Worm (Caenorhabditis elegans) whole organism, L1 larva: ENCODE results near the gene scd-1.

Experiments used
- C04F5.9 ChIP-seq: sonication (generic microtip); optimal IDR thresholded peaks from 2 replicates; lab custom pipeline; 2016; ENCODE audit warnings: missing genetic modification characterization, missing compliant biosample characterization
- C16A3.4 ChIP-seq: fragments of 150-350 bp; optimal IDR thresholded peaks from 2 replicates; lab custom pipeline; 2014; ENCODE audit warnings: missing biosample characterization, missing genetic modification characterization
- F16B12.6 ChIP-seq: fragments of 150-350 bp; optimal IDR thresholded peaks from 2 replicates; lab custom pipeline; 2014; ENCODE audit warnings: missing biosample characterization, missing genetic modification characterization
- aha-1 ChIP-seq: fragments of 150-350 bp; optimal IDR thresholded peaks from 2 replicates; lab custom pipeline; 2014; ENCODE audit warnings: missing biosample characterization, missing genetic modification characterization
- ama-1 ChIP-seq: fragments of 150-350 bp; optimal IDR thresholded peaks from 2 replicates; lab custom pipeline; 2014
- blmp-1 ChIP-seq: fragments of 150-350 bp; optimal IDR thresholded peaks from 2 replicates; lab custom pipeline; 2014; ENCODE audit warnings: missing biosample characterization, missing genetic modification characterization
- ceh-63 ChIP-seq: fragments of 200-800 bp; sonication (Bioruptor generic); optimal IDR thresholded peaks from 2 replicates; lab custom pipeline; 2018; ENCODE audit warnings: mild to moderate bottlenecking, missing genetic modification characterization, missing compliant biosample characterization
- ceh-8 ChIP-seq: fragments of 200-800 bp; sonication (Bioruptor generic); optimal IDR thresholded peaks from 2 replicates; lab custom pipeline; 2018; ENCODE audit warnings: mild to moderate bottlenecking, missing genetic modification characterization, moderate library complexity, missing compliant biosample characterization
- ceh-88 ChIP-seq: fragments of 200-800 bp; sonication (Bioruptor generic); IDR thresholded peaks from 2 replicates; pipeline ENCODE4 v1.3.6; 2022; ENCODE audit warnings: missing genetic modification characterization, missing compliant biosample characterization
- ces-1 ChIP-seq: fragments of 150-350 bp; optimal IDR thresholded peaks from 2 replicates; lab custom pipeline; 2014; ENCODE audit warnings: missing biosample characterization, missing genetic modification reagents, missing genetic modification characterization
- dpl-1 ChIP-seq, 3 experiments: fragments of 150-350 bp in 2 of 3; sonication (generic microtip) in 1 of 3; optimal IDR thresholded peaks; 2 replicates each; lab custom pipeline; 2014 to 2017; ENCODE audit warnings: missing biosample characterization in 3 of 3, missing genetic modification characterization in 3 of 3, missing genetic modification reagents in 3 of 3
- dsc-1 ChIP-seq: sonication (generic microtip); optimal IDR thresholded peaks from 2 replicates; lab custom pipeline; 2016; ENCODE audit warnings: mild to moderate bottlenecking, missing genetic modification characterization, missing compliant biosample characterization
- efl-1 ChIP-seq, 4 experiments: fragments of 150-350 bp; optimal IDR thresholded peaks in 3 of 4; peaks in 1 of 4; 1 replicate in 1 of 4; 2 replicates in 3 of 4; lab custom pipeline; 2014; ENCODE audit warnings: missing biosample characterization in 2 of 4, missing genetic modification characterization in 2 of 4, missing genetic modification reagents in 2 of 4
- egl-13 ChIP-seq: sonication (generic microtip); optimal IDR thresholded peaks from 2 replicates; lab custom pipeline; 2016; ENCODE audit warnings: missing genotype, missing genetic modification reagents, missing genetic modification characterization, missing compliant biosample characterization
- ets-5 ChIP-seq: fragments of 200-800 bp; sonication (Bioruptor generic); IDR thresholded peaks from 2 replicates; pipeline ENCODE4 v1.3.6; 2022; ENCODE audit warnings: missing genetic modification characterization, missing compliant biosample characterization
- fkh-10 ChIP-seq: sonication (generic microtip); optimal IDR thresholded peaks from 2 replicates; lab custom pipeline; 2017; ENCODE audit warnings: missing biosample characterization, missing genetic modification reagents, missing genetic modification characterization
- fkh-4 ChIP-seq: sonication (generic microtip); optimal IDR thresholded peaks from 2 replicates; lab custom pipeline; 2016; ENCODE audit warnings: missing compliant biosample characterization, missing genetic modification characterization, borderline replicate concordance
- fkh-8 ChIP-seq: sonication (generic microtip); optimal IDR thresholded peaks from 2 replicates; lab custom pipeline; 2016; ENCODE audit warnings: mild to moderate bottlenecking, missing genetic modification characterization, missing compliant biosample characterization
- fos-1 ChIP-seq: fragments of 150-350 bp; optimal IDR thresholded peaks from 2 replicates; lab custom pipeline; 2014; ENCODE audit warnings: missing biosample characterization, missing genetic modification characterization
- hlh-4 ChIP-seq: sonication (generic microtip); optimal IDR thresholded peaks from 2 replicates; lab custom pipeline; 2016; ENCODE audit warnings: mild to moderate bottlenecking, missing genetic modification characterization, missing compliant biosample characterization
- irx-1 ChIP-seq: sonication (generic microtip); optimal IDR thresholded peaks from 2 replicates; lab custom pipeline; 2016; ENCODE audit warnings: missing genetic modification characterization, missing compliant biosample characterization
- isw-1 ChIP-seq: fragments of 200-800 bp; sonication (Bioruptor generic); IDR thresholded peaks from 2 replicates; pipeline ENCODE4 v1.3.6; 2022; ENCODE audit warnings: missing genetic modification characterization, missing compliant biosample characterization
- lin-14 ChIP-seq: fragments of 200-800 bp; sonication (Bioruptor generic); optimal IDR thresholded peaks from 2 replicates; lab custom pipeline; 2018; ENCODE audit warnings: mild to moderate bottlenecking, missing genetic modification characterization, moderate library complexity, missing compliant biosample characterization
- lin-35 ChIP-seq, 2 experiments: fragments of 150-350 bp; optimal IDR thresholded peaks; 2 replicates each; lab custom pipeline; 2014; ENCODE audit warnings: missing biosample characterization in 2 of 2, missing genetic modification characterization in 2 of 2, missing genetic modification reagents in 2 of 2
- lir-3 ChIP-seq: sonication (generic microtip); optimal IDR thresholded peaks from 2 replicates; lab custom pipeline; 2016; ENCODE audit warnings: mild to moderate bottlenecking, missing genetic modification characterization, moderate library complexity, missing compliant biosample characterization; ENCODE audit not compliant: poor library complexity
- lsy-2 ChIP-seq, 2 experiments: fragments of 150-350 bp; optimal IDR thresholded peaks; 2 replicates each; lab custom pipeline; 2014; ENCODE audit warnings: missing biosample characterization in 2 of 2, missing genetic modification characterization in 2 of 2
- mab-9 ChIP-seq: fragments of 200-800 bp; sonication (Bioruptor generic); IDR thresholded peaks from 2 replicates; pipeline ENCODE4 v1.3.6; 2022; ENCODE audit warnings: missing genetic modification reagents, missing genetic modification characterization, missing compliant biosample characterization
- mdl-1 ChIP-seq, 2 experiments: fragments of 150-350 bp; optimal IDR thresholded peaks; 2 replicates each; lab custom pipeline; 2014 to 2017; ENCODE audit warnings: missing biosample characterization in 2 of 2, missing genetic modification characterization in 2 of 2, inconsistent platforms in 1 of 2
- mef-2 ChIP-seq: fragments of 150-350 bp; optimal IDR thresholded peaks from 2 replicates; lab custom pipeline; 2014; ENCODE audit warnings: missing biosample characterization, missing genetic modification characterization
- mep-1 ChIP-seq: fragments of 150-350 bp; optimal IDR thresholded peaks from 2 replicates; lab custom pipeline; 2014; ENCODE audit warnings: missing biosample characterization, missing genetic modification characterization
- nhr-19 ChIP-seq: fragments of 200-800 bp; sonication (Bioruptor generic); conservative IDR thresholded peaks from 2 replicates; pipeline ENCODE4 v1.3.6; 2022; ENCODE audit warnings: missing genetic modification characterization, missing compliant biosample characterization
- nhr-20 ChIP-seq: sonication (generic microtip); optimal IDR thresholded peaks from 2 replicates; lab custom pipeline; 2016; ENCODE audit warnings: mild to moderate bottlenecking, missing genetic modification characterization, missing compliant biosample characterization
- nhr-47 ChIP-seq: sonication (generic microtip); optimal IDR thresholded peaks from 2 replicates; lab custom pipeline; 2016; ENCODE audit warnings: mild to moderate bottlenecking, missing genetic modification characterization, moderate library complexity, missing compliant biosample characterization
- nhr-71 ChIP-seq: sonication (generic microtip); optimal IDR thresholded peaks from 2 replicates; lab custom pipeline; 2016; ENCODE audit warnings: mild to moderate bottlenecking, missing genetic modification characterization, moderate library complexity, missing compliant biosample characterization
- nhr-77 ChIP-seq: fragments of 150-350 bp; optimal IDR thresholded peaks from 2 replicates; lab custom pipeline; 2014; ENCODE audit warnings: missing biosample characterization, missing genetic modification characterization
- nhr-85 ChIP-seq: sonication (generic microtip); peaks from one replicate; lab custom pipeline; 2016; ENCODE audit warnings: missing genetic modification characterization, inconsistent platforms, missing compliant biosample characterization
- nhr-90 ChIP-seq: sonication (generic microtip); optimal IDR thresholded peaks from 2 replicates; lab custom pipeline; 2016; ENCODE audit warnings: mild to moderate bottlenecking, missing genetic modification characterization, missing compliant biosample characterization; ENCODE audit not compliant: poor library complexity
- pag-3 ChIP-seq: sonication (generic microtip); optimal IDR thresholded peaks from 2 replicates; lab custom pipeline; 2017; ENCODE audit warnings: missing genetic modification characterization, mild to moderate bottlenecking, missing compliant biosample characterization, antibody characterized with exemption, borderline replicate concordance; ENCODE audit not compliant: insufficient read depth
- pax-3 ChIP-seq: fragments of 200-800 bp; sonication (Bioruptor generic); optimal IDR thresholded peaks from 2 replicates; lab custom pipeline; 2018; ENCODE audit warnings: mild to moderate bottlenecking, missing genetic modification characterization, moderate library complexity, missing compliant biosample characterization
- rnt-1 ChIP-seq: sonication (generic microtip); optimal IDR thresholded peaks from 2 replicates; lab custom pipeline; 2016; ENCODE audit warnings: mild to moderate bottlenecking, missing genetic modification characterization, moderate library complexity, missing compliant biosample characterization
- skn-1 ChIP-seq: fragments of 150-350 bp; optimal IDR thresholded peaks from 2 replicates; lab custom pipeline; 2014; ENCODE audit warnings: missing biosample characterization, missing genetic modification characterization
- snpc-4 ChIP-seq: fragments of 150-350 bp; optimal IDR thresholded peaks from 2 replicates; lab custom pipeline; 2014; ENCODE audit warnings: missing biosample characterization, missing genetic modification characterization
- snu-23 ChIP-seq: sonication (generic microtip); optimal IDR thresholded peaks from 2 replicates; lab custom pipeline; 2016; ENCODE audit warnings: missing genetic modification characterization, missing compliant biosample characterization
- sup-37 ChIP-seq: fragments of 200-800 bp; sonication (Bioruptor generic); optimal IDR thresholded peaks from 2 replicates; lab custom pipeline; 2018; ENCODE audit warnings: mild to moderate bottlenecking, missing genetic modification characterization, missing compliant biosample characterization
- swsn-7 ChIP-seq: sonication (generic microtip); optimal IDR thresholded peaks from 2 replicates; lab custom pipeline; 2016; ENCODE audit warnings: missing genetic modification characterization, missing compliant biosample characterization
- tbx-2 ChIP-seq: sonication (generic microtip); optimal IDR thresholded peaks from 2 replicates; lab custom pipeline; 2016; ENCODE audit warnings: missing genetic modification characterization, missing compliant biosample characterization
- unc-130 ChIP-seq: fragments of 150-350 bp; optimal IDR thresholded peaks from 2 replicates; lab custom pipeline; 2017; ENCODE audit warnings: missing biosample characterization, missing genetic modification characterization, inconsistent platforms
- unc-62 ChIP-seq: fragments of 150-350 bp; optimal IDR thresholded peaks from 2 replicates; lab custom pipeline; 2014; ENCODE audit warnings: missing biosample characterization, missing genetic modification reagents, missing genetic modification characterization
- unc-86 ChIP-seq: sonication (generic microtip); optimal IDR thresholded peaks from 2 replicates; lab custom pipeline; 2016; ENCODE audit warnings: missing genetic modification characterization, missing compliant biosample characterization
- unc-98 ChIP-seq: fragments of 200-800 bp; sonication (Bioruptor generic); IDR thresholded peaks from 2 replicates; pipeline ENCODE4 v1.3.6; 2022; ENCODE audit warnings: missing genetic modification characterization, missing compliant biosample characterization
- xbp-1 ChIP-seq: sonication (generic microtip); optimal IDR thresholded peaks from 2 replicates; lab custom pipeline; 2016; ENCODE audit warnings: missing genetic modification characterization, missing compliant biosample characterization
- zag-1 ChIP-seq: fragments of 150-350 bp; optimal IDR thresholded peaks from 2 replicates; lab custom pipeline; 2014; ENCODE audit warnings: missing biosample characterization, missing genetic modification characterization

scd-1 gene

ce11 chrX:12510148-12510785 lies 15.3 kb downstream of the scd-1 start:
- no peak for TF ChIP-seq hlh-4 (tag; lab: Kevin White, UChicago)
- no peak for TF ChIP-seq dpl-1 (GFP tag; optimal IDR thresholded peaks at IDR 0.05; lab: Kevin White, UChicago)
- peak; percentile 72 for TF ChIP-seq rnt-1
- TF ChIP-seq nhr-71, result peak; percentile 90
- peak; percentile 49 to 63 for TF ChIP-seq lsy-2 (tag; optimal IDR thresholded peaks at IDR 0.05; lab: Kevin White, UChicago)
- TF ChIP-seq egl-13 (tag; lab: Kevin White, UChicago), result peak; percentile 48
- peak; percentile 92 for TF ChIP-seq nhr-19 (GFP tag; lab: Robert Waterston, UW)
- peak; percentile 48 for TF ChIP-seq mep-1 (tag; lab: Kevin White, UChicago)
- peak in 1 of 2 experiments; percentile 11 for TF ChIP-seq mdl-1 (tag; optimal IDR thresholded peaks at IDR 0.05; lab: Kevin White, UChicago)
- TF ChIP-seq zag-1 (tag; lab: Kevin White, UChicago), result peak; percentile 43
- 0 out of 2 replicates have a peak, but pooled peaks have one; percentile 6 for TF ChIP-seq mab-9 (GFP tag; lab: Robert Waterston, UW)
- TF ChIP-seq unc-86 (tag; lab: Kevin White, UChicago), result peak; percentile 80
- TF ChIP-seq ets-5, result no peak
- TF ChIP-seq fkh-10 (GFP tag; lab: Kevin White, UChicago), result peak; percentile 16
- peak; percentile 12 to 27 for TF ChIP-seq efl-1 (optimal IDR thresholded peaks at IDR 0.05; lab: Kevin White, UChicago)
- TF ChIP-seq efl-1 (GFP tag; optimal IDR thresholded peaks at IDR 0.05 in 1 of 2; lab: Kevin White, UChicago), result peak in 1 of 2 experiments; percentile 58
- TF ChIP-seq nhr-85 (tag; lab: Kevin White, UChicago), result peak; percentile 88
- peak; percentile 60 for TF ChIP-seq lir-3 (tag; lab: Kevin White, UChicago)
- peak; percentile 80 for TF ChIP-seq fkh-8 (tag; lab: Kevin White, UChicago)
- no peak for TF ChIP-seq unc-98 (GFP tag; lab: Robert Waterston, UW)
- TF ChIP-seq ama-1 (lab: Kevin White, UChicago), result no peak
- TF ChIP-seq pax-3 (tag; lab: Kevin White, UChicago), result no peak
- TF ChIP-seq nhr-47 (tag; lab: Kevin White, UChicago), result peak; percentile 75
- peak; percentile 35 for TF ChIP-seq ceh-8 (GFP tag; lab: Kevin White, UChicago)
- peak; percentile 9 to 23 for TF ChIP-seq lin-35 (GFP tag; optimal IDR thresholded peaks at IDR 0.05; lab: Kevin White, UChicago)
- peak; percentile 71 for TF ChIP-seq unc-130 (tag; lab: Kevin White, UChicago)
- TF ChIP-seq snpc-4, result peak; percentile 25
- peak; percentile 57 for TF ChIP-seq blmp-1 (tag; lab: Kevin White, UChicago)
- no peak for TF ChIP-seq ces-1
- no peak for TF ChIP-seq C04F5.9 (tag; lab: Kevin White, UChicago)
- no peak for TF ChIP-seq F16B12.6
- peak; percentile 74 for TF ChIP-seq swsn-7 (tag; lab: Kevin White, UChicago)
- TF ChIP-seq snu-23 (GFP tag; lab: Kevin White, UChicago), result peak; percentile 88
- TF ChIP-seq mef-2 (tag; lab: Kevin White, UChicago), result peak; percentile 14
- TF ChIP-seq fkh-4, result no peak
- peak; percentile 60 for TF ChIP-seq fos-1
- TF ChIP-seq C16A3.4 (tag; lab: Kevin White, UChicago), result peak; percentile 51
- no peak for TF ChIP-seq ceh-88
- TF ChIP-seq irx-1 (tag; lab: Kevin White, UChicago), result peak; percentile 52
- TF ChIP-seq sup-37 (GFP tag; lab: Kevin White, UChicago), result no peak
- no peak for TF ChIP-seq nhr-77
- no peak for TF ChIP-seq pag-3 (tag; lab: Kevin White, UChicago)
- TF ChIP-seq dsc-1 (tag; lab: Kevin White, UChicago), result peak; percentile 87
- TF ChIP-seq aha-1 (tag; lab: Kevin White, UChicago), result no peak
- TF ChIP-seq nhr-90 (tag; lab: Kevin White, UChicago), result peak; percentile 39
- no peak for TF ChIP-seq unc-62 (GFP tag; lab: Kevin White, UChicago)
- TF ChIP-seq xbp-1 (tag; lab: Kevin White, UChicago), result peak; percentile 62
- peak; percentile 89 for TF ChIP-seq nhr-20
- TF ChIP-seq tbx-2 (tag; lab: Kevin White, UChicago), result peak; percentile 85
- no peak for TF ChIP-seq ceh-63 (GFP tag; lab: Kevin White, UChicago)
- peak; percentile 20 for TF ChIP-seq skn-1
- TF ChIP-seq lin-14 (GFP tag; lab: Kevin White, UChicago), result peak; percentile 92
- no peak for TF ChIP-seq isw-1 (GFP tag; lab: Robert Waterston, UW)
